Fruit fly (Drosophila melanogaster) whole organism, wandering third instar larva: ENCODE measurements around the gene CG14042.

ENCODE experiments used
- Abd-B ChIP-seq: fragments of >200 bp; optimal IDR thresholded peaks from 2 replicates; lab custom pipeline; 2017; ENCODE audit warnings: missing biosample characterization, missing genetic modification characterization
- CG32264 ChIP-seq: fragments of 200-800 bp; sonication (Bioruptor generic); optimal IDR thresholded peaks from 2 replicates; lab custom pipeline; 2016; ENCODE audit warnings: missing biosample characterization, missing genetic modification characterization
- CG9705 ChIP-seq: fragments of 200-800 bp; sonication (Bioruptor generic); optimal IDR thresholded peaks from 2 replicates; lab custom pipeline; 2018; ENCODE audit warnings: missing biosample characterization, mild to moderate bottlenecking, missing genetic modification characterization
- CrebA ChIP-seq: fragments of 200-800 bp; sonication (Bioruptor generic); optimal IDR thresholded peaks from 2 replicates; lab custom pipeline; 2016; ENCODE audit warnings: missing biosample characterization, mild to moderate bottlenecking, missing genetic modification characterization, borderline replicate concordance
- Dif ChIP-seq: fragments of 200-275, 200-300 bp; sonication (Bioruptor generic); optimal IDR thresholded peaks from 2 replicates; lab custom pipeline; 2018; ENCODE audit warnings: missing biosample characterization, missing genetic modification characterization; ENCODE audit not compliant: partially characterized antibody
- GATAd ChIP-seq: sonication (Bioruptor generic); optimal IDR thresholded peaks from 2 replicates; lab custom pipeline; 2016; ENCODE audit warnings: missing biosample characterization, missing genetic modification characterization
- HLH106 ChIP-seq: fragments of 200-800 bp; optimal IDR thresholded peaks from 3 replicates; lab custom pipeline; 2019; ENCODE audit warnings: missing biosample characterization, mild to moderate bottlenecking, missing genetic modification characterization, moderate library complexity
- Hnf4 ChIP-seq: fragments of 200-800 bp; sonication (Bioruptor generic); optimal IDR thresholded peaks from 2 replicates; lab custom pipeline; 2016; ENCODE audit warnings: missing biosample characterization, mild to moderate bottlenecking, missing genetic modification characterization
- Hr78 ChIP-seq: fragments of >200 bp; optimal IDR thresholded peaks from 2 replicates; lab custom pipeline; 2017; ENCODE audit warnings: missing biosample characterization, missing genetic modification characterization
- Jra ChIP-seq: sonication (Bioruptor generic); optimal IDR thresholded peaks from 2 replicates; lab custom pipeline; 2016; ENCODE audit warnings: missing biosample characterization, missing genetic modification characterization
- Mio ChIP-seq: sonication (Bioruptor generic); optimal IDR thresholded peaks from 2 replicates; lab custom pipeline; 2016; ENCODE audit warnings: missing biosample characterization, missing genetic modification characterization
- Myc ChIP-seq: fragments of >200 bp; optimal IDR thresholded peaks from 2 replicates; lab custom pipeline; 2017
- N ChIP-seq: fragments of >200 bp; optimal IDR thresholded peaks from 2 replicates; lab custom pipeline; 2018; ENCODE audit warnings: missing biosample characterization, missing external identifiers, missing genetic modification characterization
- OdsH ChIP-seq: fragments of 200-800 bp; sonication (Bioruptor generic); optimal IDR thresholded peaks from 2 replicates; lab custom pipeline; 2016; ENCODE audit warnings: missing biosample characterization, mild to moderate bottlenecking, missing genetic modification characterization
- Rel ChIP-seq, 2 experiments: fragments of 200-800 bp; sonication (Bioruptor generic) in 1 of 2; optimal IDR thresholded peaks; 2 replicates in 1 of 2; 3 replicates in 1 of 2; lab custom pipeline; 2016 to 2019; ENCODE audit warnings: mild to moderate bottlenecking in 2 of 2, missing biosample characterization in 2 of 2, missing genetic modification characterization in 2 of 2, moderate library complexity in 1 of 2
- Sp1 ChIP-seq: fragments of 200-800 bp; sonication (Bioruptor generic); optimal IDR thresholded peaks from 3 replicates; lab custom pipeline; 2019; ENCODE audit warnings: missing biosample characterization, mild to moderate bottlenecking, missing genetic modification characterization, moderate library complexity
- Vsx2 ChIP-seq: fragments of 200-300, 225-300 bp; sonication (Bioruptor generic); optimal IDR thresholded peaks from 2 replicates; lab custom pipeline; 2018; ENCODE audit warnings: missing biosample characterization, missing genetic modification characterization; ENCODE audit not compliant: partially characterized antibody
- br ChIP-seq: fragments of 200-800 bp; sonication (Bioruptor generic); optimal IDR thresholded peaks from 2 replicates; lab custom pipeline; 2016; ENCODE audit warnings: missing biosample characterization, missing genetic modification characterization
- brk ChIP-seq: fragments of 200-800 bp; sonication (Bioruptor generic); optimal IDR thresholded peaks from 2 replicates; lab custom pipeline; 2016; ENCODE audit warnings: missing biosample characterization, mild to moderate bottlenecking, missing genetic modification characterization
- dl ChIP-seq, 2 experiments: fragments of 175-275, 200-275 bp in 1 of 2; fragments of 200-275 bp in 1 of 2; sonication (Bioruptor generic); optimal IDR thresholded peaks; lab custom pipeline; 2018; ENCODE audit warnings: mild to moderate bottlenecking in 2 of 2, missing biosample characterization in 2 of 2, missing genetic modification characterization in 2 of 2, moderate library complexity in 2 of 2; ENCODE audit not compliant: partially characterized antibody in 2 of 2, insufficient read depth in 1 of 2
- dmrt93B ChIP-seq: fragments of 200-800 bp; sonication (Bioruptor generic); optimal IDR thresholded peaks from 2 replicates; lab custom pipeline; 2018; ENCODE audit warnings: missing biosample characterization, mild to moderate bottlenecking, missing genetic modification characterization
- dsf ChIP-seq: sonication (Bioruptor generic); optimal IDR thresholded peaks from 2 replicates; lab custom pipeline; 2016; ENCODE audit warnings: missing biosample characterization, missing genetic modification characterization, borderline replicate concordance
- ey ChIP-seq: fragments of 200-800 bp; sonication (Bioruptor generic); optimal IDR thresholded peaks from 2 replicates; lab custom pipeline; 2016; ENCODE audit warnings: missing biosample characterization, missing genetic modification characterization
- foxo ChIP-seq, 2 experiments: fragments of 200-800 bp; sonication (Bioruptor generic); optimal IDR thresholded peaks; 2 replicates in 1 of 2; 3 replicates in 1 of 2; lab custom pipeline; 2016 to 2017; ENCODE audit warnings: missing biosample characterization in 2 of 2, missing genetic modification characterization in 2 of 2
- fru ChIP-seq: fragments of 200-800 bp; sonication (Bioruptor generic); optimal IDR thresholded peaks from 3 replicates; lab custom pipeline; 2016; ENCODE audit warnings: missing biosample characterization, mild to moderate bottlenecking, missing genetic modification characterization
- h ChIP-seq: fragments of 200-800 bp; sonication (Bioruptor generic); optimal IDR thresholded peaks from 3 replicates; lab custom pipeline; 2016; ENCODE audit warnings: missing biosample characterization, mild to moderate bottlenecking, missing genetic modification characterization
- jim ChIP-seq: fragments of 175-275, 200-325 bp; sonication (Bioruptor generic); optimal IDR thresholded peaks from 2 replicates; lab custom pipeline; 2016; ENCODE audit warnings: missing biosample characterization, mild to moderate bottlenecking, missing genetic modification characterization
- lola ChIP-seq: fragments of >200 bp; optimal IDR thresholded peaks from 2 replicates; lab custom pipeline; 2017; ENCODE audit warnings: missing biosample characterization, missing genetic modification characterization
- pan ChIP-seq: fragments of >200 bp; optimal IDR thresholded peaks from 2 replicates; lab custom pipeline; 2017
- psq ChIP-seq: fragments of 200-800 bp; sonication (Bioruptor generic); optimal IDR thresholded peaks from 3 replicates; lab custom pipeline; 2017; ENCODE audit warnings: missing biosample characterization, mild to moderate bottlenecking, missing genetic modification characterization, moderate library complexity
- rgr ChIP-seq: fragments of 200-800 bp; sonication (Bioruptor generic); optimal IDR thresholded peaks from 3 replicates; lab custom pipeline; 2016; ENCODE audit warnings: missing biosample characterization, mild to moderate bottlenecking, missing genetic modification characterization
- usp ChIP-seq: fragments of >200 bp; optimal IDR thresholded peaks from 2 replicates; lab custom pipeline; 2017; ENCODE audit warnings: missing biosample characterization, missing genetic modification characterization
- woc ChIP-seq: sonication (Bioruptor generic); optimal IDR thresholded peaks from 2 replicates; lab custom pipeline; 2016; ENCODE audit warnings: missing biosample characterization, mild to moderate bottlenecking, missing genetic modification characterization

The CG14042 gene

dm6 chr2L:5052367-5052914, 14.9 kb downstream of the CG14042 start, which contains the start of gene senju (continued):
- peak; percentile 93 for TF ChIP-seq br (GFP tag; lab: Kevin White, UChicago)
- no peak for TF ChIP-seq pan
- TF ChIP-seq rgr (GFP tag; lab: Kevin White, UChicago): peak; percentile 90
- peak; percentile 82 for TF ChIP-seq psq (GFP tag; lab: Kevin White, UChicago)
- peak; percentile 43 for TF ChIP-seq jim
- peak; percentile 57 for TF ChIP-seq dmrt93B (GFP tag; lab: Kevin White, UChicago)
- no peak for TF ChIP-seq Dif (GFP tag; lab: Kevin White, UChicago)
- peak in 1 of 2 experiments; percentile 92 for TF ChIP-seq foxo (GFP tag; optimal IDR thresholded peaks at IDR 0.05; lab: Kevin White, UChicago)
- TF ChIP-seq CG9705 (GFP tag; lab: Kevin White, UChicago): peak; percentile 67
- TF ChIP-seq ey: peak; percentile 92
- TF ChIP-seq, all 38 proteins: peak for 22

dm6 chr2L:5052994-5053393, 15.5 kb downstream of the CG14042 start, which contains the start of gene eIF3h:
Gene eIF3h (minus strand): TSS chr2L:5053094.
- no peak for TF ChIP-seq Mio (GFP tag; lab: Kevin White, UChicago)
- no peak for TF ChIP-seq Jra (GFP tag; lab: Kevin White, UChicago)
- no peak for TF ChIP-seq HLH106 (tag; lab: Kevin White, UChicago)
- TF ChIP-seq Hnf4 (GFP tag; lab: Kevin White, UChicago): no peak
- no peak for TF ChIP-seq Dif (GFP tag; lab: Kevin White, UChicago)
- TF ChIP-seq Rel (GFP tag; optimal IDR thresholded peaks at IDR 0.05; lab: Kevin White, UChicago): no peak
- TF ChIP-seq Rel (tag; optimal IDR thresholded peaks at IDR 0.05; lab: Kevin White, UChicago): no peak
- no peak for TF ChIP-seq N (GFP tag; lab: Kevin White, UChicago)
- TF ChIP-seq usp (GFP tag; lab: Kevin White, UChicago): no peak
- TF ChIP-seq CrebA (GFP tag; lab: Kevin White, UChicago): no peak
- no peak for TF ChIP-seq Sp1 (GFP tag; lab: Kevin White, UChicago)
- TF ChIP-seq Myc (lab: Kevin White, UChicago): no peak
- TF ChIP-seq fru (GFP tag; lab: Kevin White, UChicago): no peak
- no peak for TF ChIP-seq lola (GFP tag; lab: Kevin White, UChicago)
- TF ChIP-seq Vsx2 (GFP tag; lab: Kevin White, UChicago): no peak
- no peak for TF ChIP-seq GATAd
- no peak for TF ChIP-seq dsf
- TF ChIP-seq CG32264 (GFP tag; lab: Kevin White, UChicago): no peak
- TF ChIP-seq OdsH (GFP tag; lab: Kevin White, UChicago): no peak

dm6 chr2L:5054953-5055352, 17.4 kb downstream of the CG14042 start, which contains the start of the genes CG14036 and His3.3A:
Gene CG14036 (minus strand): TSS chr2L:5055016.
Gene His3.3A (plus strand): TSS chr2L:5055058.
- TF ChIP-seq h (GFP tag; lab: Kevin White, UChicago) (peak; percentile 13), HLH106 (tag; lab: Kevin White, UChicago) (no peak), Myc (lab: Kevin White, UChicago) (peak; percentile 13), Hr78 (GFP tag; lab: Kevin White, UChicago) (no peak), Abd-B (GFP tag; lab: Kevin White, UChicago) (no peak), dl (GFP tag; optimal IDR thresholded peaks at IDR 0.05; lab: Kevin White, UChicago; ENCODE audit: insufficient read depth in 1 of 2, partially characterized antibody in 2 of 2) (no peak), GATAd (no peak), foxo (GFP tag; optimal IDR thresholded peaks at IDR 0.05; lab: Kevin White, UChicago) (peak in 1 of 2 experiments; percentile 18), Jra (GFP tag; lab: Kevin White, UChicago) (no peak), brk (GFP tag; lab: Kevin White, UChicago) (no peak), woc (no peak), rgr (GFP tag; lab: Kevin White, UChicago) (peak; percentile 30), Dif (GFP tag; lab: Kevin White, UChicago) (no peak), CrebA (GFP tag; lab: Kevin White, UChicago) (no peak), CG9705 (GFP tag; lab: Kevin White, UChicago) (no peak), Rel (GFP tag; optimal IDR thresholded peaks at IDR 0.05; lab: Kevin White, UChicago) (no peak), Rel (tag; optimal IDR thresholded peaks at IDR 0.05; lab: Kevin White, UChicago) (peak; percentile 75), Sp1 (GFP tag; lab: Kevin White, UChicago) (peak; percentile 4), Mio (GFP tag; lab: Kevin White, UChicago) (no peak)
- TF ChIP-seq, all 38 proteins: peak for 6
